Fruit fly (Drosophila melanogaster) whole organism, adult: ENCODE results near the gene CG32687.

Source experiments
- CG11617 ChIP-seq: fragments of 200-800 bp; sonication (Bioruptor generic); optimal IDR thresholded peaks from 2 replicates; lab custom pipeline; 2017; ENCODE audit warnings: mild to moderate bottlenecking, missing biosample characterization, missing genetic modification reagents, missing genetic modification characterization
- CG12768 ChIP-seq: fragments of 200-800 bp; sonication (Bioruptor generic); optimal IDR thresholded peaks from 2 replicates; lab custom pipeline; 2017; ENCODE audit warnings: missing biosample characterization, missing genetic modification characterization, mild to moderate bottlenecking, moderate library complexity, missing genetic modification reagents
- CG14711 ChIP-seq: fragments of 200-800 bp; sonication (Bioruptor generic); optimal IDR thresholded peaks from 2 replicates; lab custom pipeline; 2018; ENCODE audit warnings: missing biosample characterization, mild to moderate bottlenecking, missing genetic modification characterization, moderate library complexity
- CG1620 ChIP-seq: fragments of 200-800 bp; sonication (Bioruptor generic); optimal IDR thresholded peaks from 2 replicates; lab custom pipeline; 2016; ENCODE audit warnings: missing biosample characterization, missing genetic modification characterization
- CG33017 ChIP-seq: fragments of 200-800 bp; sonication (Bioruptor generic); optimal IDR thresholded peaks from 2 replicates; lab custom pipeline; 2018; ENCODE audit warnings: missing biosample characterization, mild to moderate bottlenecking, missing genetic modification characterization, moderate library complexity
- CG5204 ChIP-seq: fragments of 200-800 bp; sonication (Bioruptor generic); optimal IDR thresholded peaks from 2 replicates; lab custom pipeline; 2016; ENCODE audit warnings: missing biosample characterization, missing genetic modification characterization
- CG7045 ChIP-seq: fragments of 200-800 bp; sonication (Bioruptor generic); optimal IDR thresholded peaks from 2 replicates; lab custom pipeline; 2017; ENCODE audit warnings: missing biosample characterization, mild to moderate bottlenecking, missing genetic modification characterization
- CG7101 ChIP-seq: fragments of 200-800 bp; sonication (Bioruptor generic); optimal IDR thresholded peaks from 2 replicates; lab custom pipeline; 2018; ENCODE audit warnings: missing biosample characterization, mild to moderate bottlenecking, missing genetic modification characterization, moderate library complexity
- Clk ChIP-seq: fragments of 200-800 bp; sonication (Bioruptor generic); optimal IDR thresholded peaks from 2 replicates; lab custom pipeline; 2017; ENCODE audit warnings: missing biosample characterization, missing genetic modification characterization
- Crg-1 ChIP-seq: fragments of 200-800 bp; sonication (Bioruptor generic); optimal IDR thresholded peaks from 2 replicates; lab custom pipeline; 2016; ENCODE audit warnings: missing biosample characterization, missing genetic modification characterization
- Hr96 ChIP-seq: fragments of 200-800 bp; sonication (Bioruptor generic); optimal IDR thresholded peaks from 2 replicates; lab custom pipeline; 2016; ENCODE audit warnings: missing biosample characterization, missing genetic modification characterization
- Mnt ChIP-seq: fragments of 200-800 bp; sonication (Bioruptor generic); optimal IDR thresholded peaks from 2 replicates; lab custom pipeline; 2016; ENCODE audit warnings: missing biosample characterization, mild to moderate bottlenecking, missing genetic modification characterization
- bab1 ChIP-seq: fragments of 200-800 bp; sonication (Bioruptor generic); optimal IDR thresholded peaks from 3 replicates; lab custom pipeline; 2019; ENCODE audit warnings: missing biosample characterization, mild to moderate bottlenecking, missing genetic modification characterization, moderate library complexity
- cic ChIP-seq: fragments of 200-800 bp; sonication (Bioruptor generic); optimal IDR thresholded peaks from 2 replicates; lab custom pipeline; 2017; ENCODE audit warnings: missing biosample characterization, mild to moderate bottlenecking, missing genetic modification characterization, moderate library complexity
- cnc ChIP-seq, 2 experiments: fragments of >200 bp; optimal IDR thresholded peaks; 2 replicates each; lab custom pipeline; 2017
- kay ChIP-seq: fragments of 200-800 bp; sonication (Bioruptor generic); peaks from one replicate; lab custom pipeline; 2016; ENCODE audit warnings: missing biosample characterization, missing genetic modification characterization, borderline replicate concordance
- ovo ChIP-seq: fragments of 200-800 bp; sonication (Bioruptor generic); optimal IDR thresholded peaks from 2 replicates; lab custom pipeline; 2016; ENCODE audit warnings: missing biosample characterization, missing genetic modification characterization
- pad ChIP-seq: fragments of 200-800 bp; sonication (Bioruptor generic); optimal IDR thresholded peaks from 3 replicates; lab custom pipeline; 2017; ENCODE audit warnings: missing biosample characterization, missing genetic modification characterization, mild to moderate bottlenecking, moderate library complexity, missing genetic modification reagents
- tj ChIP-seq: fragments of 200-800 bp; sonication (Bioruptor generic); optimal IDR thresholded peaks from 3 replicates; lab custom pipeline; 2017; ENCODE audit warnings: missing biosample characterization, mild to moderate bottlenecking, missing genetic modification characterization, moderate library complexity
- toe ChIP-seq: fragments of 200-800 bp; sonication (Bioruptor generic); optimal IDR thresholded peaks from 2 replicates; lab custom pipeline; 2016; ENCODE audit warnings: missing biosample characterization, missing genetic modification characterization

CG32687 gene

dm6 chrX:10460506-10461114 is 26.4 kb downstream of the CG32687 start, which contains the start of gene Neb-cGP:
Neb-cGP (plus strand) TSS chrX:10460736.
- TF ChIP-seq kay (no peak), Mnt (GFP tag; lab: Kevin White, UChicago) (peak; percentile 84), cnc (optimal IDR thresholded peaks at IDR 0.05; lab: Kevin White, UChicago) (peak in 1 of 2 experiments; percentile 49), Hr96 (GFP tag; lab: Kevin White, UChicago) (no peak), cic (GFP tag; lab: Kevin White, UChicago) (peak; percentile 28), Crg-1 (peak; percentile 95), CG11617 (peak; percentile 44), toe (peak; percentile 52), CG14711 (tag; lab: Kevin White, UChicago) (peak; percentile 78), bab1 (GFP tag; lab: Kevin White, UChicago) (peak; percentile 88), Clk (GFP tag; lab: Kevin White, UChicago) (peak; percentile 70), CG33017 (tag; lab: Kevin White, UChicago) (peak; percentile 66), pad (peak; percentile 86), CG7045 (peak; percentile 33), CG1620 (GFP tag; lab: Kevin White, UChicago) (peak; percentile 93), CG5204 (GFP tag; lab: Kevin White, UChicago) (no peak), CG12768 (GFP tag; lab: Kevin White, UChicago) (peak; percentile 62), tj (peak; percentile 45), CG7101 (peak; percentile 90), ovo (GFP tag; lab: Kevin White, UChicago) (peak; percentile 77)

dm6 chrX:10459576-10459975 is 27.4 kb downstream of the CG32687 start, which contains the start of gene Or9a:
Or9a (minus strand) TSS chrX:10459676.
- TF ChIP-seq toe (no peak), pad (no peak)

- TF ChIP-seq CG11617 (no peak), tj (no peak), CG7101 (no peak), CG7045 (no peak), CG5204 (GFP tag; lab: Kevin White, UChicago) (no peak), toe (no peak), CG12768 (GFP tag; lab: Kevin White, UChicago) (no peak), CG14711 (tag; lab: Kevin White, UChicago) (no peak), Clk (GFP tag; lab: Kevin White, UChicago) (no peak), Crg-1 (no peak)
These were observed 32.2 kb downstream of the CG32687 start, which contains the start of gene CG32683 for dm6 chrX:10454795-10455194. CG32683 (minus strand) TSS chrX:10454895.

dm6 chrX:10432712-10433111 is 54.3 kb downstream of the CG32687 start, which contains the start of gene CG12640:
CG12640 (minus strand) TSS chrX:10432812.
- TF ChIP-seq CG11617 (no peak), tj (no peak), cnc (optimal IDR thresholded peaks at IDR 0.05; lab: Kevin White, UChicago) (no peak), CG12768 (GFP tag; lab: Kevin White, UChicago) (no peak), kay (no peak), CG1620 (GFP tag; lab: Kevin White, UChicago) (no peak), CG7045 (no peak), cic (GFP tag; lab: Kevin White, UChicago) (no peak), pad (no peak), Hr96 (GFP tag; lab: Kevin White, UChicago) (no peak), Crg-1 (no peak), Mnt (GFP tag; lab: Kevin White, UChicago) (no peak), ovo (GFP tag; lab: Kevin White, UChicago) (no peak), CG33017 (tag; lab: Kevin White, UChicago) (no peak), toe (no peak)
